Fruit fly (Drosophila melanogaster) whole organism, embryonic: ENCODE measurements around the gene CG1764.

Experiments
- ATbp ChIP-seq: fragments of 200-800 bp; sonication (Bioruptor generic); optimal IDR thresholded peaks from 2 replicates; lab custom pipeline; 2017; ENCODE audit warnings: missing biosample characterization, mild to moderate bottlenecking, missing genetic modification characterization, missing genetic modification reagents
- Abd-B ChIP-seq: fragments of 200-800 bp; sonication (Bioruptor generic); optimal IDR thresholded peaks from 2 replicates; lab custom pipeline; 2018; ENCODE audit warnings: missing biosample characterization, mild to moderate bottlenecking, missing genetic modification characterization, moderate library complexity
- Adf1 ChIP-seq: fragments of 200-800 bp; sonication (Bioruptor generic); IDR thresholded peaks from 2 replicates; pipeline ENCODE4 v1.3.6; 2022; ENCODE audit warnings: missing biosample characterization, missing genetic modification characterization
- BtbVII ChIP-seq: fragments of 200-800 bp; sonication (Bioruptor generic); optimal IDR thresholded peaks from 3 replicates; lab custom pipeline; 2017; ENCODE audit warnings: missing biosample characterization, mild to moderate bottlenecking, missing genetic modification characterization
- CG10209 ChIP-seq: fragments of 200-800 bp; sonication (Bioruptor generic); optimal IDR thresholded peaks from 3 replicates; lab custom pipeline; 2017; ENCODE audit warnings: missing biosample characterization, mild to moderate bottlenecking, missing genetic modification characterization, missing genetic modification reagents
- CG11456 ChIP-seq: fragments of 200-800 bp; sonication (Bioruptor generic); IDR thresholded peaks from 3 replicates; pipeline ENCODE4 v1.3.6; 2022; ENCODE audit warnings: missing biosample characterization, missing genetic modification characterization
- CG11723 ChIP-seq: fragments of 200-800 bp; sonication (Bioruptor generic); optimal IDR thresholded peaks from 2 replicates; lab custom pipeline; 2017; ENCODE audit warnings: missing biosample characterization, mild to moderate bottlenecking, missing genetic modification characterization
- CG12104 ChIP-seq: fragments of 200-800 bp; sonication (Bioruptor generic); optimal IDR thresholded peaks from 3 replicates; lab custom pipeline; 2016; ENCODE audit warnings: missing biosample characterization, missing genetic modification characterization
- CG12769 ChIP-seq: fragments of 200-800 bp; sonication (Bioruptor generic); optimal IDR thresholded peaks from 2 replicates; lab custom pipeline; 2019; ENCODE audit warnings: missing biosample characterization, mild to moderate bottlenecking, missing genetic modification characterization, moderate library complexity
- CG17802 ChIP-seq: fragments of 200-800 bp; sonication (Bioruptor generic); optimal IDR thresholded peaks from 2 replicates; lab custom pipeline; 2018; ENCODE audit warnings: missing biosample characterization, mild to moderate bottlenecking, missing genetic modification characterization, moderate library complexity
- CG2120 ChIP-seq: fragments of 200-800 bp; sonication (Bioruptor generic); optimal IDR thresholded peaks from 3 replicates; lab custom pipeline; 2016; ENCODE audit warnings: missing biosample characterization, missing genetic modification characterization
- CG2678 ChIP-seq: fragments of 200-800 bp; sonication (Bioruptor generic); optimal IDR thresholded peaks from 3 replicates; lab custom pipeline; 2019; ENCODE audit warnings: missing biosample characterization, mild to moderate bottlenecking, missing genetic modification characterization, moderate library complexity
- CG2875 ChIP-seq: fragments of 200-800 bp; sonication (Bioruptor generic); optimal IDR thresholded peaks from 2 replicates; lab custom pipeline; 2017; ENCODE audit warnings: missing biosample characterization, mild to moderate bottlenecking, missing genetic modification characterization, missing genetic modification reagents
- CG34376 ChIP-seq: fragments of 200-800 bp; sonication (Bioruptor generic); optimal IDR thresholded peaks from 2 replicates; lab custom pipeline; 2018; ENCODE audit warnings: missing biosample characterization, mild to moderate bottlenecking, missing genetic modification characterization
- CG4328 ChIP-seq: fragments of 200-800 bp; sonication (Bioruptor generic); optimal IDR thresholded peaks from 3 replicates; lab custom pipeline; 2017; ENCODE audit warnings: missing biosample characterization, missing genetic modification reagents, missing genetic modification characterization
- CG4360 ChIP-seq: fragments of 200-800 bp; sonication (Bioruptor generic); IDR thresholded peaks from 2 replicates; pipeline ENCODE4 v1.3.6; 2022; ENCODE audit warnings: missing biosample characterization, missing genetic modification characterization
- CG6254 ChIP-seq: fragments of 200-800 bp; sonication (Bioruptor generic); optimal IDR thresholded peaks from 3 replicates; lab custom pipeline; 2017; ENCODE audit warnings: mild to moderate bottlenecking, missing biosample characterization, missing genetic modification reagents, missing genetic modification characterization
- CkIIα-i1 ChIP-seq: fragments of 200-800 bp; sonication (Bioruptor generic); IDR thresholded peaks from 2 replicates; pipeline ENCODE4 v1.3.6; 2022; ENCODE audit warnings: missing biosample characterization, missing genetic modification characterization
- D19A ChIP-seq: fragments of 200-800 bp; optimal IDR thresholded peaks from 3 replicates; lab custom pipeline; 2019; ENCODE audit warnings: missing biosample characterization, mild to moderate bottlenecking, missing genetic modification characterization, moderate library complexity
- Deaf1 ChIP-seq: fragments of 200-800 bp; optimal IDR thresholded peaks from 3 replicates; lab custom pipeline; 2019; ENCODE audit warnings: missing biosample characterization, mild to moderate bottlenecking, missing genetic modification characterization, moderate library complexity
- Ets65A ChIP-seq: fragments of 200-800 bp; sonication (Bioruptor generic); peaks from one replicate; lab custom pipeline; 2016; ENCODE audit warnings: missing biosample characterization, missing genetic modification characterization
- GATAe ChIP-seq: fragments of 200-800 bp; sonication (Bioruptor generic); conservative IDR thresholded peaks from 2 replicates; pipeline ENCODE4 v1.3.6; 2022; ENCODE audit warnings: missing biosample characterization, missing genetic modification characterization
- Jarid2 ChIP-seq: fragments of 200-800 bp; sonication (Bioruptor generic); optimal IDR thresholded peaks from 3 replicates; lab custom pipeline; 2017; ENCODE audit warnings: mild to moderate bottlenecking, missing biosample characterization, missing genetic modification reagents, missing genetic modification characterization
- Med ChIP-seq: fragments of 200-800 bp; sonication (Bioruptor generic); peaks from one replicate; lab custom pipeline; 2016; ENCODE audit warnings: missing biosample characterization, missing genetic modification characterization, mild to moderate bottlenecking, inconsistent platforms, moderate library complexity
- NC2α ChIP-seq: fragments of 200-800 bp; sonication (Bioruptor generic); optimal IDR thresholded peaks from 2 replicates; lab custom pipeline; 2016; ENCODE audit warnings: missing biosample characterization, missing genetic modification characterization
- Nf-YC ChIP-seq: fragments of 200-800 bp; optimal IDR thresholded peaks from 3 replicates; lab custom pipeline; 2019; ENCODE audit warnings: missing biosample characterization, mild to moderate bottlenecking, missing genetic modification characterization, moderate library complexity
- Optix ChIP-seq: fragments of 200-800 bp; sonication (Bioruptor generic); IDR thresholded peaks from 3 replicates; pipeline ENCODE4 v1.3.6; 2022; ENCODE audit warnings: missing biosample characterization, missing genetic modification characterization
- PHDP ChIP-seq: fragments of 200-800 bp; sonication (Bioruptor generic); optimal IDR thresholded peaks from 3 replicates; lab custom pipeline; 2018; ENCODE audit warnings: missing biosample characterization, mild to moderate bottlenecking, missing genetic modification characterization, moderate library complexity
- Side ChIP-seq: fragments of 200-800 bp; sonication (Bioruptor generic); optimal IDR thresholded peaks from 2 replicates; lab custom pipeline; 2016; ENCODE audit warnings: missing biosample characterization, missing genetic modification characterization
- Sry-δ ChIP-seq: fragments of 200-800 bp; sonication (Bioruptor generic); optimal IDR thresholded peaks from 2 replicates; lab custom pipeline; 2016; ENCODE audit warnings: missing biosample characterization, missing genetic modification characterization
- ato ChIP-seq: fragments of 200-800 bp; sonication (Bioruptor generic); IDR thresholded peaks from 2 replicates; pipeline ENCODE4 v1.3.6; 2022; ENCODE audit warnings: missing biosample characterization, missing genetic modification characterization; ENCODE audit not compliant: partially characterized antibody
- chm ChIP-seq: fragments of 200-800 bp; sonication (Bioruptor generic); IDR thresholded peaks from 2 replicates; pipeline ENCODE4 v1.3.6; 2022; ENCODE audit warnings: missing biosample characterization, missing genetic modification characterization
- ci ChIP-seq: fragments of 200-800 bp; sonication (Bioruptor generic); IDR thresholded peaks from 3 replicates; pipeline ENCODE4 v1.3.6; 2022; ENCODE audit warnings: missing biosample characterization, missing genetic modification characterization
- crol ChIP-seq: fragments of 200-800 bp; sonication (Bioruptor generic); IDR thresholded peaks from 2 replicates; pipeline ENCODE4 v1.3.6; 2022; ENCODE audit warnings: missing biosample characterization, missing genetic modification characterization
- emc ChIP-seq: fragments of 200-800 bp; sonication (Bioruptor generic); optimal IDR thresholded peaks from 2 replicates; lab custom pipeline; 2016; ENCODE audit warnings: missing biosample characterization, missing genetic modification characterization
- exex ChIP-seq: fragments of 200-800 bp; sonication (Bioruptor generic); optimal IDR thresholded peaks from 4 replicates; lab custom pipeline; 2018; ENCODE audit warnings: missing biosample characterization, mild to moderate bottlenecking, missing genetic modification characterization, moderate library complexity
- eyg ChIP-seq: fragments of 200-800 bp; sonication (Bioruptor generic); optimal IDR thresholded peaks from 3 replicates; lab custom pipeline; 2016; ENCODE audit warnings: missing biosample characterization, missing genetic modification characterization
- grn ChIP-seq: fragments of 200-800 bp; sonication (Bioruptor generic); optimal IDR thresholded peaks from 3 replicates; lab custom pipeline; 2017; ENCODE audit warnings: missing biosample characterization, missing genetic modification characterization
- hkb ChIP-seq, 2 experiments: fragments of 200-800 bp in 1 of 2; fragments of >200 bp in 1 of 2; sonication (Bioruptor generic) in 1 of 2; IDR thresholded peaks in 1 of 2; optimal IDR thresholded peaks in 1 of 2; 2 replicates each; pipeline versions ENCODE4 v1.3.6 to Lab custom; 2017 to 2022; ENCODE audit warnings: missing biosample characterization in 1 of 2, missing genetic modification characterization in 1 of 2
- jumu ChIP-seq: fragments of 200-800 bp; sonication (Bioruptor generic); optimal IDR thresholded peaks from 3 replicates; lab custom pipeline; 2016; ENCODE audit warnings: missing biosample characterization, missing genetic modification characterization
- lab ChIP-seq: fragments of 200-800 bp; sonication (Bioruptor generic); optimal IDR thresholded peaks from 3 replicates; lab custom pipeline; 2017; ENCODE audit warnings: missing biosample characterization, missing genetic modification characterization, mild to moderate bottlenecking, moderate library complexity, missing genetic modification reagents
- mam ChIP-seq: fragments of 200-800 bp; sonication (Bioruptor generic); optimal IDR thresholded peaks from 3 replicates; lab custom pipeline; 2016; ENCODE audit warnings: missing biosample characterization, missing genetic modification characterization
- nom ChIP-seq: fragments of 200-800 bp; sonication (Bioruptor generic); optimal IDR thresholded peaks from 2 replicates; lab custom pipeline; 2017; ENCODE audit warnings: missing biosample characterization, missing genetic modification characterization, mild to moderate bottlenecking, moderate library complexity, missing genetic modification reagents
- pnt ChIP-seq: fragments of 200-800 bp; sonication (Bioruptor generic); optimal IDR thresholded peaks from 3 replicates; lab custom pipeline; 2016; ENCODE audit warnings: missing biosample characterization, missing genetic modification characterization
- row ChIP-seq: fragments of 200-800 bp; sonication (Bioruptor generic); IDR thresholded peaks from 3 replicates; pipeline ENCODE4 v1.3.6; 2022; ENCODE audit warnings: missing biosample characterization, missing genetic modification characterization
- sens ChIP-seq: fragments of 200-800 bp; sonication (Bioruptor generic); peaks from one replicate; lab custom pipeline; 2016; ENCODE audit warnings: missing biosample characterization, missing genetic modification characterization
- shn ChIP-seq: fragments of 200-800 bp; sonication (Bioruptor generic); optimal IDR thresholded peaks from 3 replicates; lab custom pipeline; 2016; ENCODE audit warnings: missing biosample characterization, missing genetic modification characterization
- sug ChIP-seq: fragments of 200-800 bp; optimal IDR thresholded peaks from 2 replicates; lab custom pipeline; 2019; ENCODE audit warnings: missing biosample characterization, mild to moderate bottlenecking, missing genetic modification characterization, moderate library complexity

CG1764 gene

DNA sequence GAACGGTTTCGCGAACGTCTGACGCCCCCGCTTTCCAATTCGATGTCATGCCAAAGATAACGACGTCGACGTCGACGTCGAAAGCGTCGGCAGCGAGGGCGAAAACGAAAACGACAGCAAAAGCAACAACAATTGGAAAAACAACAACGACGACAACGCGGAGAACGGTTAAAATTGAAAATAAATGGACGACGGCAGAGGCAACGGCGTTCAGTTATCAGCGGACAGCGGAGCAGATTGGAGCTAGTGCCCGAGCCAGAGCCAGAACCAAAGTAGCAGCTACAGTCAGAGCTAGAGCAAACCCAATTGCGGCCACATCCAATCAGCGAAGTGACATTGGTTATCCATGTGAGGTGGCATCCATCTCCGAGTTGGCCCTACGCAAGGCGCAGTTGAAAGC, 3.1 kb upstream of the CG1764 start:
- TF ChIP-seq Ets65A (GFP tag; lab: Kevin White, UChicago), result peak; percentile 41
- TF ChIP-seq ATbp (GFP tag; lab: Kevin White, UChicago), result no peak
- TF ChIP-seq CG34376, result peak; percentile 10
- TF ChIP-seq Adf1 (GFP tag; lab: Robert Waterston, UW), result peak; percentile 88
- peak; percentile 32 for TF ChIP-seq crol (GFP tag; lab: Robert Waterston, UW)
- TF ChIP-seq jumu (GFP tag; lab: Kevin White, UChicago), result no peak
- no peak for TF ChIP-seq D19A
- peak; percentile 50 for TF ChIP-seq Jarid2 (GFP tag; lab: Kevin White, UChicago)
- no peak for TF ChIP-seq hkb (optimal IDR thresholded peaks at IDR 0.05; lab: Kevin White, UChicago)
- no peak for TF ChIP-seq hkb (GFP tag; IDR thresholded peaks at IDR 0.05; lab: Robert Waterston, UW)
- TF ChIP-seq CG12769 (tag; lab: Kevin White, UChicago), result peak; percentile 0
- TF ChIP-seq chm (GFP tag; lab: Robert Waterston, UW), result peak; percentile 32; the same call in 1 of the 2 replicates
- TF ChIP-seq emc (GFP tag; lab: Kevin White, UChicago), result no peak
- peak; percentile 41; the same call in 1 of the 2 replicates for TF ChIP-seq CG4360
- peak; percentile 19 for TF ChIP-seq exex (tag; lab: Kevin White, UChicago)
- peak; percentile 18 for TF ChIP-seq BtbVII (GFP tag; lab: Kevin White, UChicago)
- peak; percentile 41 for TF ChIP-seq grn (GFP tag; lab: Kevin White, UChicago)
- no peak for TF ChIP-seq eyg (GFP tag; lab: Kevin White, UChicago)
- no peak for TF ChIP-seq ato (GFP tag; lab: Robert Waterston, UW)
- no peak for TF ChIP-seq CG17802 (tag; lab: Kevin White, UChicago)
- peak; percentile 12 for TF ChIP-seq sug (tag; lab: Kevin White, UChicago)
- 0 out of 3 replicates have a peak, but pooled peaks have one; percentile 18 for TF ChIP-seq ci (GFP tag; lab: Robert Waterston, UW)
- 0 out of 2 replicates have a peak, but pooled peaks have one; percentile 18 for TF ChIP-seq GATAe (GFP tag; lab: Robert Waterston, UW)
- TF ChIP-seq nom (GFP tag; lab: Kevin White, UChicago), result peak; percentile 28
- peak; percentile 38 for TF ChIP-seq Deaf1
- TF ChIP-seq Sry-δ, result no peak
- peak; percentile 20 for TF ChIP-seq lab
- TF ChIP-seq, all 482 proteins: peak for 17

DNA sequence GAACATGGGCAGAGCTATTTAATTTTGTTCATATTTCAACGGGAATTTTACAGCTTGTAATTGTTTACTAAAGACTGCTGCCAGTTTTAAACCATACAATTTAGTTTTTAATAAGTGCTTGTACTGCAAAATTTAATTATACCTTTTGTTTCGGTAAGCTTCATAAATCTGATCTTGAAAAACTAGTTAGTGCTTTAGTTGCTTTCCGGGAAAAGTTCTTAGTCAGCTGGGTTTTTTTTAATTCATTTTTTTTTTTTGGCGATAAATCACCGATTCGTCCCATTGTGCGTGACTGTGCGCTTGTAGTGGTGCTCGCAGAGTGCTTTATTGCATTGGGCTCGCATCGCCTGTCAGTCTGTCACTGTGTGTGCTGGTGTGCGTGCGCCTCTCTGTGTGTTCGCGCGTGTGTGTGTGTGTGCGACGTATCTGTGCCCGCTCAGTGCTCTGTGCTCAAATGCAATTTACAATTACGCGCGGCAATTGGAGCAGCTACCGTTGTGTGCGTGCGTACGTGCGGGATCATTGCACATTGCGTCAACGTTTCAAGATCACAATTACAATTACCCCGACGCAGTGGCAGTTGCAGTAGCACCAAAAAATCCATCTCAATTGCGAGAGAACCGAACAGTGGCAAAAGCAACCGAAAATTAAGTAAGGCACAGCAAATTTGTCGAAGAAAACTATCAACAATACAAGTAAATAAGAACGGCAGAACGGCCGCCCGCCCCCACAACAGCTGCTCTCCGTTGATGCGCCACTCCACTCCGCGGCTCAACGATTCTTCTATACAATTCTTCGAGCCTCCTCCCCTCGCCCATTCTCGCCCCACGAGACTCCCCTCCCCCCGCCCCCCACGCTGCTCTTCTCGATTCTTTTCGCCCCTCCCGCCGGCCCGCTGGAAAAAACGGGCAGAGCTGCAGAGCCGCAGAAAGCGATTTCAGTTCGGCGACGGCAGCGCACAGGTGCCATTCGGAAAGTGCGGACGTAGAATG, 1.7 kb upstream of the CG1764 start:
- TF ChIP-seq CG4328 (GFP tag; lab: Kevin White, UChicago), result no peak
- no peak for TF ChIP-seq CG12769 (tag; lab: Kevin White, UChicago)
- TF ChIP-seq sug (tag; lab: Kevin White, UChicago), result no peak
- peak; percentile 64 for TF ChIP-seq Med (GFP tag; lab: Kevin White, UChicago)
- no peak for TF ChIP-seq NC2α (GFP tag; lab: Kevin White, UChicago)
- no peak for TF ChIP-seq Side
- no peak for TF ChIP-seq pnt (GFP tag; lab: Kevin White, UChicago)
- TF ChIP-seq row, result peak; percentile 63
- no peak for TF ChIP-seq CG12104 (GFP tag; lab: Kevin White, UChicago)
- TF ChIP-seq CG2678 (tag; lab: Kevin White, UChicago), result peak; percentile 13
- TF ChIP-seq PHDP (tag; lab: Kevin White, UChicago), result no peak
- peak; percentile 12 for TF ChIP-seq CG2120 (GFP tag; lab: Kevin White, UChicago)
- no peak for TF ChIP-seq CG11456 (GFP tag; lab: Robert Waterston, UW)
- TF ChIP-seq CG10209 (GFP tag; lab: Kevin White, UChicago), result no peak
- no peak for TF ChIP-seq Abd-B (GFP tag; lab: Kevin White, UChicago)
- TF ChIP-seq Optix (GFP tag; lab: Robert Waterston, UW), result no peak
- no peak for TF ChIP-seq CkIIα-i1 (GFP tag; lab: Robert Waterston, UW)
- TF ChIP-seq CG11723, result no peak
- no peak for TF ChIP-seq Nf-YC (tag; lab: Kevin White, UChicago)
- no peak for TF ChIP-seq CG2875 (GFP tag; lab: Kevin White, UChicago)
- TF ChIP-seq shn (GFP tag; lab: Kevin White, UChicago), result no peak
- TF ChIP-seq mam (GFP tag; lab: Kevin White, UChicago), result no peak
- no peak for TF ChIP-seq CG6254 (GFP tag; lab: Kevin White, UChicago)
- peak; percentile 36 for TF ChIP-seq sens (GFP tag; lab: Kevin White, UChicago)
